Fruit fly (Drosophila melanogaster) whole organism, adult: ENCODE measurements around the gene CG16790.

Experiments
- CG11617 ChIP-seq: fragments of 200-800 bp; sonication (Bioruptor generic); optimal IDR thresholded peaks from 2 replicates; lab custom pipeline; 2017; ENCODE audit warnings: mild to moderate bottlenecking, missing biosample characterization, missing genetic modification reagents, missing genetic modification characterization
- CG12768 ChIP-seq: fragments of 200-800 bp; sonication (Bioruptor generic); optimal IDR thresholded peaks from 2 replicates; lab custom pipeline; 2017; ENCODE audit warnings: missing biosample characterization, missing genetic modification characterization, mild to moderate bottlenecking, moderate library complexity, missing genetic modification reagents
- CG14711 ChIP-seq: fragments of 200-800 bp; sonication (Bioruptor generic); optimal IDR thresholded peaks from 2 replicates; lab custom pipeline; 2018; ENCODE audit warnings: missing biosample characterization, mild to moderate bottlenecking, missing genetic modification characterization, moderate library complexity
- CG1620 ChIP-seq: fragments of 200-800 bp; sonication (Bioruptor generic); optimal IDR thresholded peaks from 2 replicates; lab custom pipeline; 2016; ENCODE audit warnings: missing biosample characterization, missing genetic modification characterization
- CG33017 ChIP-seq: fragments of 200-800 bp; sonication (Bioruptor generic); optimal IDR thresholded peaks from 2 replicates; lab custom pipeline; 2018; ENCODE audit warnings: missing biosample characterization, mild to moderate bottlenecking, missing genetic modification characterization, moderate library complexity
- CG5204 ChIP-seq: fragments of 200-800 bp; sonication (Bioruptor generic); optimal IDR thresholded peaks from 2 replicates; lab custom pipeline; 2016; ENCODE audit warnings: missing biosample characterization, missing genetic modification characterization
- CG7045 ChIP-seq: fragments of 200-800 bp; sonication (Bioruptor generic); optimal IDR thresholded peaks from 2 replicates; lab custom pipeline; 2017; ENCODE audit warnings: missing biosample characterization, mild to moderate bottlenecking, missing genetic modification characterization
- CG7101 ChIP-seq: fragments of 200-800 bp; sonication (Bioruptor generic); optimal IDR thresholded peaks from 2 replicates; lab custom pipeline; 2018; ENCODE audit warnings: missing biosample characterization, mild to moderate bottlenecking, missing genetic modification characterization, moderate library complexity
- Clk ChIP-seq: fragments of 200-800 bp; sonication (Bioruptor generic); optimal IDR thresholded peaks from 2 replicates; lab custom pipeline; 2017; ENCODE audit warnings: missing biosample characterization, missing genetic modification characterization
- Crg-1 ChIP-seq: fragments of 200-800 bp; sonication (Bioruptor generic); optimal IDR thresholded peaks from 2 replicates; lab custom pipeline; 2016; ENCODE audit warnings: missing biosample characterization, missing genetic modification characterization
- Hr96 ChIP-seq: fragments of 200-800 bp; sonication (Bioruptor generic); optimal IDR thresholded peaks from 2 replicates; lab custom pipeline; 2016; ENCODE audit warnings: missing biosample characterization, missing genetic modification characterization
- Mnt ChIP-seq: fragments of 200-800 bp; sonication (Bioruptor generic); optimal IDR thresholded peaks from 2 replicates; lab custom pipeline; 2016; ENCODE audit warnings: missing biosample characterization, mild to moderate bottlenecking, missing genetic modification characterization
- bab1 ChIP-seq: fragments of 200-800 bp; sonication (Bioruptor generic); optimal IDR thresholded peaks from 3 replicates; lab custom pipeline; 2019; ENCODE audit warnings: missing biosample characterization, mild to moderate bottlenecking, missing genetic modification characterization, moderate library complexity
- cic ChIP-seq: fragments of 200-800 bp; sonication (Bioruptor generic); optimal IDR thresholded peaks from 2 replicates; lab custom pipeline; 2017; ENCODE audit warnings: missing biosample characterization, mild to moderate bottlenecking, missing genetic modification characterization, moderate library complexity
- cnc ChIP-seq, 2 experiments: fragments of >200 bp; optimal IDR thresholded peaks; 2 replicates each; lab custom pipeline; 2017
- kay ChIP-seq: fragments of 200-800 bp; sonication (Bioruptor generic); peaks from one replicate; lab custom pipeline; 2016; ENCODE audit warnings: missing biosample characterization, missing genetic modification characterization, borderline replicate concordance
- ovo ChIP-seq: fragments of 200-800 bp; sonication (Bioruptor generic); optimal IDR thresholded peaks from 2 replicates; lab custom pipeline; 2016; ENCODE audit warnings: missing biosample characterization, missing genetic modification characterization
- pad ChIP-seq: fragments of 200-800 bp; sonication (Bioruptor generic); optimal IDR thresholded peaks from 3 replicates; lab custom pipeline; 2017; ENCODE audit warnings: missing biosample characterization, missing genetic modification characterization, mild to moderate bottlenecking, moderate library complexity, missing genetic modification reagents
- tj ChIP-seq: fragments of 200-800 bp; sonication (Bioruptor generic); optimal IDR thresholded peaks from 3 replicates; lab custom pipeline; 2017; ENCODE audit warnings: missing biosample characterization, mild to moderate bottlenecking, missing genetic modification characterization, moderate library complexity
- toe ChIP-seq: fragments of 200-800 bp; sonication (Bioruptor generic); optimal IDR thresholded peaks from 2 replicates; lab custom pipeline; 2016; ENCODE audit warnings: missing biosample characterization, missing genetic modification characterization

CG16790 gene

dm6 chr3R:9590952-9591532 is 21.0 kb upstream of the CG16790 start, which contains the start of the genes bocks and CG8312:
Gene bocks (minus strand): TSS chr3R:9591002.
Gene CG8312 (plus strand): TSS chr3R:9591309.
- TF ChIP-seq CG33017 (tag; lab: Kevin White, UChicago) (peak; percentile 41), toe (GFP tag; lab: Kevin White, UChicago) (peak; percentile 59), Crg-1 (GFP tag; lab: Kevin White, UChicago) (peak; percentile 88), Mnt (GFP tag; lab: Kevin White, UChicago) (peak; percentile 82), kay (no peak), CG14711 (tag; lab: Kevin White, UChicago) (peak; percentile 65), CG5204 (GFP tag; lab: Kevin White, UChicago) (no peak), Hr96 (GFP tag; lab: Kevin White, UChicago) (no peak), CG7101 (tag; lab: Kevin White, UChicago) (peak; percentile 61), CG7045 (GFP tag; lab: Kevin White, UChicago) (peak; percentile 39), cic (GFP tag; lab: Kevin White, UChicago) (peak; percentile 62), ovo (GFP tag; lab: Kevin White, UChicago) (peak; percentile 38), bab1 (GFP tag; lab: Kevin White, UChicago) (peak; percentile 83), CG12768 (GFP tag; lab: Kevin White, UChicago) (peak; percentile 55), pad (GFP tag; lab: Kevin White, UChicago) (peak; percentile 61), CG1620 (peak; percentile 67), Clk (GFP tag; lab: Kevin White, UChicago) (peak; percentile 38), CG11617 (GFP tag; lab: Kevin White, UChicago) (peak; percentile 43), cnc (optimal IDR thresholded peaks at IDR 0.05; lab: Kevin White, UChicago) (no peak), tj (peak; percentile 59)

dm6 chr3R:9586663-9587248 is 16.7 kb upstream of the CG16790 start, which contains the start of gene P58IPK:
Gene P58IPK (plus strand): TSS chr3R:9586942.
- TF ChIP-seq CG14711 (tag; lab: Kevin White, UChicago) (peak; percentile 49), Clk (GFP tag; lab: Kevin White, UChicago) (peak; percentile 31), Hr96 (GFP tag; lab: Kevin White, UChicago) (no peak), CG5204 (GFP tag; lab: Kevin White, UChicago) (no peak), cic (GFP tag; lab: Kevin White, UChicago) (peak; percentile 46), Mnt (GFP tag; lab: Kevin White, UChicago) (peak; percentile 77), cnc (optimal IDR thresholded peaks at IDR 0.05; lab: Kevin White, UChicago) (no peak), CG11617 (GFP tag; lab: Kevin White, UChicago) (peak; percentile 45), CG33017 (tag; lab: Kevin White, UChicago) (peak; percentile 15), CG12768 (GFP tag; lab: Kevin White, UChicago) (peak; percentile 14), bab1 (GFP tag; lab: Kevin White, UChicago) (peak; percentile 45), CG7045 (GFP tag; lab: Kevin White, UChicago) (peak; percentile 10), tj (peak; percentile 41), toe (GFP tag; lab: Kevin White, UChicago) (peak; percentile 86), kay (no peak), Crg-1 (GFP tag; lab: Kevin White, UChicago) (no peak), pad (GFP tag; lab: Kevin White, UChicago) (peak; percentile 51), ovo (GFP tag; lab: Kevin White, UChicago) (no peak), CG1620 (peak; percentile 72), CG7101 (tag; lab: Kevin White, UChicago) (peak; percentile 53)

- TF ChIP-seq Hr96 (GFP tag; lab: Kevin White, UChicago) (no peak), CG33017 (tag; lab: Kevin White, UChicago) (no peak), CG1620 (no peak), pad (GFP tag; lab: Kevin White, UChicago) (no peak), CG7045 (GFP tag; lab: Kevin White, UChicago) (no peak)
Measured at dm6 chr3R:9583122-9583521, 13.1 kb upstream of the CG16790 start, which contains the start of gene CG33654. Gene CG33654 (minus strand): TSS chr3R:9583222.

- TF ChIP-seq CG7045 (GFP tag; lab: Kevin White, UChicago) (no peak), CG14711 (tag; lab: Kevin White, UChicago) (no peak), cic (GFP tag; lab: Kevin White, UChicago) (no peak), bab1 (GFP tag; lab: Kevin White, UChicago) (no peak), pad (GFP tag; lab: Kevin White, UChicago) (no peak), cnc (optimal IDR thresholded peaks at IDR 0.05; lab: Kevin White, UChicago) (no peak), Crg-1 (GFP tag; lab: Kevin White, UChicago) (no peak), Hr96 (GFP tag; lab: Kevin White, UChicago) (no peak), ovo (GFP tag; lab: Kevin White, UChicago) (no peak), CG7101 (tag; lab: Kevin White, UChicago) (no peak), Mnt (GFP tag; lab: Kevin White, UChicago) (no peak), CG5204 (GFP tag; lab: Kevin White, UChicago) (no peak), CG12768 (GFP tag; lab: Kevin White, UChicago) (no peak), CG1620 (no peak), toe (GFP tag; lab: Kevin White, UChicago) (no peak)
Measured at dm6 chr3R:9581973-9582372, 12.0 kb upstream of the CG16790 start.

- TF ChIP-seq pad (GFP tag; lab: Kevin White, UChicago) (no peak), CG11617 (GFP tag; lab: Kevin White, UChicago) (peak; percentile 26), CG14711 (tag; lab: Kevin White, UChicago) (peak; percentile 6), Crg-1 (GFP tag; lab: Kevin White, UChicago) (no peak), CG5204 (GFP tag; lab: Kevin White, UChicago) (no peak), CG33017 (tag; lab: Kevin White, UChicago) (peak; percentile 29), CG1620 (peak; percentile 0), Hr96 (GFP tag; lab: Kevin White, UChicago) (no peak), Clk (GFP tag; lab: Kevin White, UChicago) (no peak), CG7045 (GFP tag; lab: Kevin White, UChicago) (peak; percentile 22), cnc (optimal IDR thresholded peaks at IDR 0.05; lab: Kevin White, UChicago) (no peak), bab1 (GFP tag; lab: Kevin White, UChicago) (peak; percentile 61), cic (GFP tag; lab: Kevin White, UChicago) (peak; percentile 6), Mnt (GFP tag; lab: Kevin White, UChicago) (no peak), kay (no peak), ovo (GFP tag; lab: Kevin White, UChicago) (peak; percentile 97), toe (GFP tag; lab: Kevin White, UChicago) (no peak), tj (peak; percentile 26), CG7101 (tag; lab: Kevin White, UChicago) (peak; percentile 25), CG12768 (GFP tag; lab: Kevin White, UChicago) (peak; percentile 36)
Measured at dm6 chr3R:9581089-9581520, 11.1 kb upstream of the CG16790 start, which contains the start of gene CG8301. Gene CG8301 (plus strand): TSS chr3R:9581306.
